Worm (Caenorhabditis elegans) whole organism, midembryonic: Measurements from ENCODE around the gene hpo-36.

ENCODE experiments used
- T22C8.4 ChIP-seq: fragments of 200-800 bp; sonication (Bioruptor generic); IDR thresholded peaks from 2 replicates; pipeline ENCODE4 v1.3.6; 2022; ENCODE audit warnings: missing genetic modification characterization, missing compliant biosample characterization
- cog-1 ChIP-seq: sonication (generic microtip); optimal IDR thresholded peaks from 2 replicates; lab custom pipeline; 2016; ENCODE audit warnings: missing genetic modification characterization, missing compliant biosample characterization
- flt-1 ChIP-seq: fragments of 200-800 bp; sonication (Bioruptor generic); IDR thresholded peaks from 2 replicates; pipeline ENCODE4 v1.3.6; 2022; ENCODE audit warnings: missing genetic modification characterization, missing compliant biosample characterization
- klf-2 ChIP-seq: fragments of 200-800 bp; sonication (Bioruptor generic); conservative IDR thresholded peaks from 2 replicates; pipeline ENCODE4 v1.3.6; 2022; ENCODE audit warnings: missing genetic modification reagents, missing genetic modification characterization, missing compliant biosample characterization
- med-1 ChIP-seq: sonication (generic microtip); optimal IDR thresholded peaks from 2 replicates; lab custom pipeline; 2017; ENCODE audit warnings: missing genetic modification characterization, mild to moderate bottlenecking, missing compliant biosample characterization, antibody characterized with exemption, missing genetic modification reagents; ENCODE audit not compliant: insufficient read depth
- ref-1 ChIP-seq: fragments of 200-800 bp; sonication (Bioruptor generic); conservative IDR thresholded peaks from 2 replicates; pipeline ENCODE4 v1.3.6; 2022; ENCODE audit warnings: missing genetic modification reagents, missing genetic modification characterization, missing compliant biosample characterization
- tab-1 ChIP-seq: fragments of 200-800 bp; sonication (Bioruptor generic); IDR thresholded peaks from 2 replicates; pipeline ENCODE4 v1.3.6; 2022; ENCODE audit warnings: missing genetic modification characterization, missing compliant biosample characterization
- ztf-23 ChIP-seq: fragments of 200-800 bp; sonication (Bioruptor generic); IDR thresholded peaks from 2 replicates; pipeline ENCODE4 v1.3.6; 2022; ENCODE audit warnings: missing genetic modification reagents, missing genetic modification characterization, missing compliant biosample characterization
- ztf-29 ChIP-seq: fragments of 200-800 bp; sonication (Bioruptor generic); IDR thresholded peaks from 2 replicates; pipeline ENCODE4 v1.3.6; 2022; ENCODE audit warnings: missing genetic modification reagents, missing genetic modification characterization, missing compliant biosample characterization

Gene hpo-36

ce11 chrV:3739302-3739701, at the start of gene hpo-36:
TSS of gene hpo-36 (minus strand) at chrV:3739402.
- TF ChIP-seq med-1 (GFP tag; lab: Kevin White, UChicago) = no peak

ce11 chrV:3788538-3788937, 49.3 kb upstream of the hpo-36 start:
- no peak for TF ChIP-seq T22C8.4 (GFP tag; lab: Robert Waterston, UW)

- TF ChIP-seq tab-1 = no peak
- TF ChIP-seq klf-2 (GFP tag; lab: Robert Waterston, UW) = no peak
- TF ChIP-seq cog-1 (tag; lab: Kevin White, UChicago) = no peak
- no peak for TF ChIP-seq T22C8.4 (GFP tag; lab: Robert Waterston, UW)
- TF ChIP-seq med-1 (GFP tag; lab: Kevin White, UChicago) = no peak
- TF ChIP-seq flt-1 = no peak
- TF ChIP-seq ztf-23 = no peak
- TF ChIP-seq ref-1 (GFP tag; lab: Robert Waterston, UW) = no peak
- no peak for TF ChIP-seq ztf-29 (GFP tag; lab: Robert Waterston, UW)
Measured at ce11 chrV:3784167-3784734, 45.0 kb upstream of the hpo-36 start, which contains the start of gene R08F11.1. TSS of gene R08F11.1 (minus strand) at chrV:3784217.

- TF ChIP-seq flt-1 (no peak), klf-2 (GFP tag; lab: Robert Waterston, UW) (no peak), tab-1 (no peak), ztf-29 (GFP tag; lab: Robert Waterston, UW) (no peak), ztf-23 (no peak), med-1 (GFP tag; lab: Kevin White, UChicago) (no peak), ref-1 (GFP tag; lab: Robert Waterston, UW) (no peak), cog-1 (tag; lab: Kevin White, UChicago) (no peak)
Measured at ce11 chrV:3776946-3777345, 37.7 kb upstream of the hpo-36 start.

- TF ChIP-seq tab-1 (no peak), ref-1 (GFP tag; lab: Robert Waterston, UW) (no peak), T22C8.4 (GFP tag; lab: Robert Waterston, UW) (no peak), med-1 (GFP tag; lab: Kevin White, UChicago) (no peak), ztf-29 (GFP tag; lab: Robert Waterston, UW) (no peak), flt-1 (no peak), klf-2 (GFP tag; lab: Robert Waterston, UW) (no peak), ztf-23 (no peak), cog-1 (tag; lab: Kevin White, UChicago) (no peak)
Measured at ce11 chrV:3776086-3776589, 36.9 kb upstream of the hpo-36 start, which contains the start of gene cysl-3. TSS of gene cysl-3 (minus strand) at chrV:3776136.

DNA sequence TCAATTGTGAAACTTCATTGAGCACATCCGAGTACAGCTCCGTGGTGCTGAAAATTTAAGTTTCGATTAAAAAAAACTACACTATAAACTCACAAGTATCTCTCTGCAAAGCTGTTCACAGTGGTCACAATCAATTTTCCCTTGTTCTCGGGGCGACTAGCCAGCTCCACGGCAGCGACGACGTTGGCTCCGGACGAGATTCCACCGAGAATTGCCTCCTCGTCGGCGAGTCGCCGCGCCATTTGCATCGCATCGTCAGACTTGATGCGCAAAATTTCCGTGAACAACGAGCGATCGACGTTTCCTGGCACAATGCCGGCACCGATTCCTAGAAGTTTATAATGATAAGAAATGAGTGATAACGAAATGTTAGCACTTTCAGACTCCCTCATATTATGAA, 35.5 kb upstream of the hpo-36 start:
- no peak for TF ChIP-seq klf-2 (GFP tag; lab: Robert Waterston, UW)
- no peak for TF ChIP-seq ztf-29 (GFP tag; lab: Robert Waterston, UW)
- no peak for TF ChIP-seq tab-1
- TF ChIP-seq flt-1 = no peak
- no peak for TF ChIP-seq ztf-23
- no peak for TF ChIP-seq med-1 (GFP tag; lab: Kevin White, UChicago)
- no peak for TF ChIP-seq T22C8.4 (GFP tag; lab: Robert Waterston, UW)
- TF ChIP-seq cog-1 (tag; lab: Kevin White, UChicago) = no peak
- no peak for TF ChIP-seq ref-1 (GFP tag; lab: Robert Waterston, UW)

DNA sequence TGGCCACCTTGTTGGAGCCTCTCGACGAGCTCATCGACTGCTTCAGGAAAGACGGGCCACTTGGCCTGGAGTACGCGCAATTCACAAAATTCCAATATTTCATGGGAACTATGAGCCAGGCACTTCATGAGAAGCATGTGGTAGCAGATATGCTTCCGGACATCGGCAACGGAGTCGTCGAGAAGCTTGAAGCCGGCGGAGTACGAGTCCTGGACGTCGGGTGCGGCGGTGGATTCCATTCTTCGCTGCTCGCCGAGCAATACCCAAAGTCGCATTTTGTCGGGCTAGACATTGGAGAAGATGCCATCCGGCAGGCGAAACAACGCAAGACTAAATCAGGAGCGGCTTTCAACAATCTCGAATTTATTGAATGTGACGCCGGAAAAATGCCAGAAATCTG, 34.4 kb upstream of the hpo-36 start:
- TF ChIP-seq flt-1 (no peak), ref-1 (GFP tag; lab: Robert Waterston, UW) (no peak), tab-1 (no peak)

ce11 chrV:3771437-3772256, 32.4 kb upstream of the hpo-36 start, which contains the start of the genes R08E5.1 and rips-1:
TSS of gene R08E5.1 (minus strand) at chrV:3771518.
TSS of gene rips-1 (plus strand) at chrV:3772021.
- TF ChIP-seq flt-1 (no peak), tab-1 (no peak), cog-1 (tag; lab: Kevin White, UChicago) (no peak), ztf-29 (GFP tag; lab: Robert Waterston, UW) (no peak), ref-1 (GFP tag; lab: Robert Waterston, UW) (no peak), med-1 (GFP tag; lab: Kevin White, UChicago) (no peak), klf-2 (GFP tag; lab: Robert Waterston, UW) (no peak), ztf-23 (no peak), T22C8.4 (GFP tag; lab: Robert Waterston, UW) (no peak)

DNA sequence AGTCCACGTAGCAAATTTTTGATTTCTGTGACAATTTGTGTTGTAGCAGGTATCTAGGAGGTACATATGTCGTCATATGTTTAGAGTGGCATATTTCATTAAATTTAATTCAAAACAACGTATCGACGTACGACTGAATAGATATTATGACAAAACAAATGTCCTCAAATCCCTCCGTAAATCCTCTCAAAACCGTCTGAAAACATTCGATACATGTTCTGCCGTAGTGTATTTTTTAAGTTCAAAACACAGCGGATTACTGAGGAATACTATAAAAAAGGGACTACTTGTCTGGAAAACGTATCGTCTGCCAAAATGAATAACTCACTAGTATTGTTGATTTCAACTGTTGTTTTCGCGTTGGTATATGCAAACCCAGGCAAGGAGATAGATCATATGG, 29.1 kb upstream of the hpo-36 start, which contains the start of gene R08E5.4:
Gene R08E5.4 (plus strand): TSS at position 301 of the 400 bp plus-strand sequence.
- no peak for TF ChIP-seq cog-1 (tag; lab: Kevin White, UChicago)
- no peak for TF ChIP-seq T22C8.4 (GFP tag; lab: Robert Waterston, UW)
- TF ChIP-seq ztf-29 (GFP tag; lab: Robert Waterston, UW) = no peak
- no peak for TF ChIP-seq klf-2 (GFP tag; lab: Robert Waterston, UW)
- no peak for TF ChIP-seq ref-1 (GFP tag; lab: Robert Waterston, UW)
- no peak for TF ChIP-seq med-1 (GFP tag; lab: Kevin White, UChicago)
- no peak for TF ChIP-seq flt-1
- no peak for TF ChIP-seq tab-1
- no peak for TF ChIP-seq ztf-23

- TF ChIP-seq T22C8.4 (GFP tag; lab: Robert Waterston, UW) (no peak), klf-2 (GFP tag; lab: Robert Waterston, UW) (no peak), ztf-29 (GFP tag; lab: Robert Waterston, UW) (no peak), tab-1 (no peak)
Measured at ce11 chrV:3766904-3767303, 27.7 kb upstream of the hpo-36 start, which contains the start of gene Y39H10A.1. TSS of gene Y39H10A.1 (plus strand) at chrV:3767204.
